Worm (Caenorhabditis elegans) whole organism, young adult: ENCODE measurements around the gene C47D12.5.

Source experiments
- Y53F4B.3 ChIP-seq: fragments of 200-800 bp; sonication (Bioruptor generic); IDR thresholded peaks from 2 replicates; pipeline ENCODE4 v1.3.6; 2022; ENCODE audit warnings: missing genetic modification reagents, missing genetic modification characterization, missing compliant biosample characterization
- chd-7 ChIP-seq: sonication (generic microtip); optimal IDR thresholded peaks from 2 replicates; lab custom pipeline; 2016; ENCODE audit warnings: mild to moderate bottlenecking, missing genetic modification characterization, moderate library complexity, missing compliant biosample characterization
- lin-26 ChIP-seq: fragments of 200-800 bp; sonication (Bioruptor generic); IDR thresholded peaks from 2 replicates; pipeline ENCODE4 v1.3.6; 2022; ENCODE audit warnings: missing genetic modification reagents, missing genetic modification characterization, missing compliant biosample characterization

- TF ChIP-seq lin-26, result no peak
- TF ChIP-seq chd-7 (tag; lab: Kevin White, UChicago), result no peak
- TF ChIP-seq Y53F4B.3, result no peak
These were observed 4.9 kb upstream of the C47D12.5 start for ce11 chrII:11689941-11690340.
